Worm (Caenorhabditis elegans): ENCODE measurements around the gene nhr-61.

ce11 chrII:14778092-14778491 is 40.3 kb downstream of the nhr-61 start, which contains the start of gene Y54E2A.8:
- TF ChIP-seq aly-2 (tag; optimal IDR thresholded peaks at IDR 0.05) = no peak
- no peak for TF ChIP-seq unc-39 (tag; optimal IDR thresholded peaks at IDR 0.05)
